Fruit fly (Drosophila melanogaster) whole organism: ENCODE measurements around the gene Eip75B.

Experiments used
- CG8478 ChIP-seq: fragments of >200 bp; optimal IDR thresholded peaks from 2 replicates; lab custom pipeline; 2018; ENCODE audit warnings: inconsistent platforms
- Dll ChIP-seq: fragments of >200 bp; optimal IDR thresholded peaks from 2 replicates; lab custom pipeline; 2017
- EcR ChIP-seq, 2 experiments: fragments of >200 bp; optimal IDR thresholded peaks; 2 replicates each; lab custom pipeline; 2017; ENCODE audit warnings: missing biosample characterization in 2 of 2, missing genetic modification characterization in 2 of 2, missing genetic modification reagents in 2 of 2
- pan ChIP-seq: fragments of >200 bp; optimal IDR thresholded peaks from 2 replicates; lab custom pipeline; 2017
- psq ChIP-seq: fragments of >200 bp; optimal IDR thresholded peaks from 2 replicates; lab custom pipeline; 2017
- usp ChIP-seq: fragments of >200 bp; optimal IDR thresholded peaks from 2 replicates; lab custom pipeline; 2017; ENCODE audit warnings: missing biosample characterization, missing genetic modification characterization, mixed read lengths

DNA sequence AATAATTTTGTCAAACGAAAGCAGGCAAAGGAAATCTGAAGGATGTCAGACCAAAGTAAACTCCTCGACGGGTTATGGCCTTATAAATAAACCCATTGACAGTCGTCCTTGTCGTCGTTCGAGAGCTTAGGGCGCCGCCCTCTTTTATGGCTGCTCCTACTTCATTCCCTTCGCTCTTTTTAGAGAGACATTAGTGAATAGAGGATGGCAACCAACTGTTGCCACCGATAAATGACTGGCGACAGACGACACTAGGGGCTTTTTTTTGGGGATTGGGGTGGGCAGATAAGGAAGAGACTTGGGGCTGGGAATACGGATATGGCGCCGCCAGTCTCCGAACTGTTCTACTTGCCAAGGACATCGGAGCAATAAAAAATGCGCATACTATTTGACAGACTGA is 122.0 kb downstream of the Eip75B start:
- no peak for TF ChIP-seq Dll (lab: Kevin White, UChicago)
- TF ChIP-seq CG8478 (lab: Kevin White, UChicago), result no peak
- no peak for TF ChIP-seq usp
- TF ChIP-seq psq (lab: Kevin White, UChicago), result no peak
- no peak for TF ChIP-seq EcR (GFP tag; optimal IDR thresholded peaks at IDR 0.05; lab: Kevin White, UChicago)
- TF ChIP-seq pan, result no peak
